Worm (Caenorhabditis elegans) whole organism, L4/young adult: ENCODE measurements around the gene clec-168.

Experiments
- W03F9.2 ChIP-seq: fragments of 150-350 bp; optimal IDR thresholded peaks from 2 replicates; lab custom pipeline; 2014; ENCODE audit warnings: missing biosample characterization, missing genetic modification characterization
- him-1 ChIP-seq: sonication (generic microtip); optimal IDR thresholded peaks from 2 replicates; lab custom pipeline; 2016; ENCODE audit warnings: missing genotype, missing genetic modification reagents, missing genetic modification characterization, missing compliant biosample characterization

DNA sequence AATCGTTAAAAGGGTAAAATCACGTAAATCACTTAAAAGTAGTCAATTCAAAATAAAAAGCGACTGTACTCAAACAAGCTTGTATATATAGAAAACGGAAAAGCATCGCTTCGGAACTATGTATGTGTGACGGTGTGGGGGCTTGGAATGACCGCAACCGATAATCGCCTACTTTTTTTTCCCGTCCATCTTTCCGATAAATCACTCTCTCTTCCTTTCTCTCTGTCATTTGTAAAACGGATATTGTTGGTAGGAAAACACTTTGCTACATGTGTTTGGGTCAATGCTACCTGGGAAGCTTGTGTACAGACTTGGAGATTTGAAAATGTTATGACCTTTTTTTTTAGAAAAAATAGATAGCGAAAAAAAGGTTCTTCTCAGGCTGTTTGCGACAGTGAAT, 32.0 kb upstream of the clec-168 start:
- no peak for TF ChIP-seq him-1 (tag; lab: Kevin White, UChicago)
- no peak for TF ChIP-seq W03F9.2 (tag; lab: Kevin White, UChicago)
